Worm (Caenorhabditis elegans) whole organism, L2 larva: ENCODE data around the gene srd-51.

Experiments
- C34F6.9 ChIP-seq: fragments of 150-350 bp; optimal IDR thresholded peaks from 2 replicates; lab custom pipeline; 2014; ENCODE audit warnings: missing biosample characterization, missing genetic modification characterization
- F13H6.1 ChIP-seq: sonication (generic microtip); optimal IDR thresholded peaks from 2 replicates; lab custom pipeline; 2016; ENCODE audit warnings: missing genetic modification characterization, missing compliant biosample characterization
- R02D3.7 ChIP-seq: fragments of 150-350 bp; optimal IDR thresholded peaks from 2 replicates; lab custom pipeline; 2014; ENCODE audit warnings: missing biosample characterization, missing genetic modification characterization
- Y55F3AM.14 ChIP-seq: fragments of 200-800 bp; sonication (Bioruptor generic); optimal IDR thresholded peaks from 2 replicates; lab custom pipeline; 2018; ENCODE audit warnings: mild to moderate bottlenecking, missing genetic modification characterization, missing compliant biosample characterization
- ZK546.5 ChIP-seq: sonication (generic microtip); optimal IDR thresholded peaks from 2 replicates; lab custom pipeline; 2017; ENCODE audit warnings: missing biosample characterization, missing genetic modification characterization
- alr-1 ChIP-seq: fragments of 150-350 bp; optimal IDR thresholded peaks from 2 replicates; lab custom pipeline; 2014; ENCODE audit warnings: missing biosample characterization, missing genetic modification characterization
- aly-2 ChIP-seq: fragments of 150-350 bp; optimal IDR thresholded peaks from 2 replicates; lab custom pipeline; 2014; ENCODE audit warnings: missing biosample characterization, missing genetic modification characterization
- ama-1 ChIP-seq: fragments of 150-350 bp; optimal IDR thresholded peaks from 2 replicates; lab custom pipeline; 2018; ENCODE audit warnings: inconsistent platforms
- blmp-1 ChIP-seq: sonication (generic microtip); optimal IDR thresholded peaks from 2 replicates; lab custom pipeline; 2017; ENCODE audit warnings: missing genetic modification characterization, mild to moderate bottlenecking, missing compliant biosample characterization, antibody characterized with exemption, moderate library complexity; ENCODE audit not compliant: insufficient read depth
- ceh-16 ChIP-seq: fragments of 150-350 bp; optimal IDR thresholded peaks from 2 replicates; lab custom pipeline; 2014; ENCODE audit warnings: missing biosample characterization, missing genetic modification characterization
- ceh-82 ChIP-seq: fragments of 150-350 bp; optimal IDR thresholded peaks from 2 replicates; lab custom pipeline; 2014; ENCODE audit warnings: missing biosample characterization, missing genetic modification characterization
- crh-2 ChIP-seq: sonication (generic microtip); optimal IDR thresholded peaks from 2 replicates; lab custom pipeline; 2017; ENCODE audit warnings: missing biosample characterization, missing genetic modification characterization
- dmd-4 ChIP-seq: sonication (generic microtip); optimal IDR thresholded peaks from 2 replicates; lab custom pipeline; 2017; ENCODE audit warnings: missing biosample characterization, missing genetic modification characterization
- egl-27 ChIP-seq: sonication (generic microtip); optimal IDR thresholded peaks from 3 replicates; lab custom pipeline; 2017; ENCODE audit warnings: missing biosample characterization, missing genetic modification reagents, missing genetic modification characterization
- elt-1 ChIP-seq: fragments of 150-350 bp; optimal IDR thresholded peaks from 2 replicates; lab custom pipeline; 2014; ENCODE audit warnings: missing biosample characterization, missing genetic modification characterization
- elt-3 ChIP-seq: sonication (generic microtip); optimal IDR thresholded peaks from 2 replicates; lab custom pipeline; 2017; ENCODE audit warnings: missing biosample characterization, missing genetic modification characterization
- fos-1 ChIP-seq: fragments of 150-350 bp; optimal IDR thresholded peaks from 2 replicates; lab custom pipeline; 2014; ENCODE audit warnings: missing biosample characterization, missing genetic modification characterization
- gmeb-1 ChIP-seq: fragments of 150-350 bp; optimal IDR thresholded peaks from 2 replicates; lab custom pipeline; 2014; ENCODE audit warnings: missing biosample characterization, missing genetic modification characterization
- lin-11 ChIP-seq: fragments of 150-350 bp; sonication (generic microtip); optimal IDR thresholded peaks from 2 replicates; lab custom pipeline; 2014; ENCODE audit warnings: missing biosample characterization, missing genetic modification characterization, inconsistent platforms, mixed read lengths
- lin-13 ChIP-seq: fragments of 150-350 bp; optimal IDR thresholded peaks from 2 replicates; lab custom pipeline; 2014; ENCODE audit warnings: missing biosample characterization, missing genetic modification reagents, missing genetic modification characterization
- lin-39 ChIP-seq: fragments of 150-350 bp; optimal IDR thresholded peaks from 2 replicates; lab custom pipeline; 2014; ENCODE audit warnings: missing biosample characterization, missing genetic modification reagents, missing genetic modification characterization
- lsy-2 ChIP-seq, 2 experiments: fragments of 150-350 bp in 1 of 2; sonication (generic microtip) in 1 of 2; optimal IDR thresholded peaks; 2 replicates each; lab custom pipeline; 2014 to 2017; ENCODE audit warnings: missing biosample characterization in 2 of 2, missing genetic modification characterization in 2 of 2
- mab-5 ChIP-seq: fragments of 150-350 bp; optimal IDR thresholded peaks from 2 replicates; lab custom pipeline; 2014; ENCODE audit warnings: missing biosample characterization, missing genetic modification characterization
- mbf-1 ChIP-seq: sonication (generic microtip); optimal IDR thresholded peaks from 2 replicates; lab custom pipeline; 2017; ENCODE audit warnings: missing biosample characterization, missing genetic modification characterization
- mdl-1 ChIP-seq, 2 experiments: fragments of 150-350 bp in 1 of 2; sonication (generic microtip) in 1 of 2; optimal IDR thresholded peaks; 2 replicates each; lab custom pipeline; 2017; ENCODE audit warnings: missing biosample characterization in 2 of 2, missing genetic modification characterization in 2 of 2
- nhr-10 ChIP-seq: sonication (generic microtip); optimal IDR thresholded peaks from 2 replicates; lab custom pipeline; 2017; ENCODE audit warnings: missing biosample characterization, missing genetic modification characterization
- nhr-11 ChIP-seq: fragments of 150-350 bp; optimal IDR thresholded peaks from 2 replicates; lab custom pipeline; 2014; ENCODE audit warnings: missing biosample characterization, missing genetic modification characterization
- nhr-12 ChIP-seq: fragments of 150-350 bp; optimal IDR thresholded peaks from 2 replicates; lab custom pipeline; 2014; ENCODE audit warnings: missing biosample characterization, missing genetic modification characterization
- nhr-129 ChIP-seq: fragments of 150-350 bp; optimal IDR thresholded peaks from 2 replicates; lab custom pipeline; 2014; ENCODE audit warnings: missing biosample characterization, missing genetic modification characterization
- nhr-21 ChIP-seq: fragments of 150-350 bp; optimal IDR thresholded peaks from 2 replicates; lab custom pipeline; 2014; ENCODE audit warnings: missing biosample characterization, missing genetic modification characterization
- nhr-23 ChIP-seq: fragments of 150-350 bp; optimal IDR thresholded peaks from 2 replicates; lab custom pipeline; 2014; ENCODE audit warnings: missing biosample characterization, missing genetic modification reagents, missing genetic modification characterization
- nhr-237 ChIP-seq: fragments of 150-350 bp; optimal IDR thresholded peaks from 2 replicates; lab custom pipeline; 2014; ENCODE audit warnings: missing biosample characterization, missing genetic modification characterization
- nhr-25 ChIP-seq: fragments of 150-350 bp; sonication (generic microtip); optimal IDR thresholded peaks from 3 replicates; lab custom pipeline; 2014; ENCODE audit warnings: missing biosample characterization, missing genetic modification characterization
- nhr-6 ChIP-seq: fragments of 150-350 bp; optimal IDR thresholded peaks from 2 replicates; lab custom pipeline; 2014; ENCODE audit warnings: missing biosample characterization, missing genetic modification characterization
- nhr-77 ChIP-seq: fragments of 150-350 bp; optimal IDR thresholded peaks from 2 replicates; lab custom pipeline; 2014; ENCODE audit warnings: missing biosample characterization, missing genetic modification characterization
- peb-1 ChIP-seq: fragments of 150-350 bp; optimal IDR thresholded peaks from 2 replicates; lab custom pipeline; 2014; ENCODE audit warnings: missing biosample characterization, missing genetic modification characterization
- sem-4 ChIP-seq: fragments of 150-350 bp; optimal IDR thresholded peaks from 2 replicates; lab custom pipeline; 2014; ENCODE audit warnings: missing biosample characterization, missing genetic modification reagents, missing genetic modification characterization
- skn-1 ChIP-seq: sonication (generic microtip); optimal IDR thresholded peaks from 2 replicates; lab custom pipeline; 2017; ENCODE audit warnings: missing biosample characterization, missing genetic modification characterization
- sma-3 ChIP-seq: sonication (generic microtip); optimal IDR thresholded peaks from 2 replicates; lab custom pipeline; 2016; ENCODE audit warnings: missing genetic modification reagents, missing genetic modification characterization, missing compliant biosample characterization
- sma-9 ChIP-seq, 2 experiments: fragments of 150-350 bp in 1 of 2; sonication (generic microtip) in 1 of 2; optimal IDR thresholded peaks; 2 replicates each; lab custom pipeline; 2014 to 2016; ENCODE audit warnings: missing genetic modification characterization in 2 of 2, mild to moderate bottlenecking in 1 of 2, missing biosample characterization in 1 of 2, missing compliant biosample characterization in 1 of 2, missing genetic modification reagents in 1 of 2, moderate library complexity in 1 of 2
- snpc-4 ChIP-seq: fragments of 150-350 bp; optimal IDR thresholded peaks from 2 replicates; lab custom pipeline; 2014; ENCODE audit warnings: missing biosample characterization, missing genetic modification characterization
- unc-39 ChIP-seq: fragments of 150-350 bp; optimal IDR thresholded peaks from 2 replicates; lab custom pipeline; 2014; ENCODE audit warnings: missing biosample characterization, missing genetic modification characterization
- unc-55 ChIP-seq: fragments of 150-350 bp; sonication (generic microtip); optimal IDR thresholded peaks from 3 replicates; lab custom pipeline; 2014; ENCODE audit warnings: missing biosample characterization, missing genetic modification reagents, missing genetic modification characterization
- unc-62 ChIP-seq: fragments of 150-350 bp; optimal IDR thresholded peaks from 2 replicates; lab custom pipeline; 2014; ENCODE audit warnings: missing biosample characterization, missing genetic modification reagents, missing genetic modification characterization
- zag-1 ChIP-seq: fragments of 150-350 bp; optimal IDR thresholded peaks from 2 replicates; lab custom pipeline; 2014; ENCODE audit warnings: missing biosample characterization, missing genetic modification characterization
- ztf-1 ChIP-seq: fragments of 200-800 bp; sonication (Bioruptor generic); conservative IDR thresholded peaks from 2 replicates; pipeline ENCODE4 v1.3.6; 2022; ENCODE audit warnings: missing genetic modification characterization, missing compliant biosample characterization
- ztf-11 ChIP-seq: sonication (generic microtip); optimal IDR thresholded peaks from 2 replicates; lab custom pipeline; 2017; ENCODE audit warnings: missing biosample characterization, missing genetic modification characterization
- ztf-4 ChIP-seq: fragments of 150-350 bp; optimal IDR thresholded peaks from 2 replicates; lab custom pipeline; 2014; ENCODE audit warnings: missing biosample characterization, missing genetic modification characterization

The srd-51 gene

DNA sequence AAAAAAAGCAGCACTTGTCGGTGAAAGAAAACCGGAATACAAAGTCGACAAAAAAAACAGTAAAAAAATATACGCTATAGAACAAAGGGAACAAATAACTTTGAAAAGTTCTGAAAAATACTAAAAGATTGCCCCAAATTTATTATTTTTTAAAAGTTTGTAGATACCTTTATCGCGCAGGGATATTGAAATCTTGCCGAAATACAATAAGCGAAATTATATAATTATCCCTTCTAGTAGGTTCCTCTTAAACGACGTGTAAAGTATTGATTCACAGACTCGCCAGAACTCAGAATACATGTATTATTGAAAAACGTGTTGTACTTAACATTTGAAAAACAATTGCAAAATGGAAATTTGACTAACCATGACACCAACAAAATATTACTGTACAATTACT is 29.7 kb upstream of the srd-51 start:
- TF ChIP-seq C34F6.9 (tag; lab: Kevin White, UChicago) (peak; percentile 96), mab-5 (tag; lab: Kevin White, UChicago) (peak; percentile 86), crh-2 (tag; lab: Kevin White, UChicago) (peak; percentile 98), ceh-16 (tag; lab: Kevin White, UChicago) (peak; percentile 68), ceh-82 (tag; lab: Kevin White, UChicago) (peak; percentile 34), ztf-11 (tag; lab: Kevin White, UChicago) (peak; percentile 20), nhr-129 (tag; lab: Kevin White, UChicago) (peak; percentile 95), R02D3.7 (tag; lab: Kevin White, UChicago) (peak; percentile 64), sem-4 (tag; lab: Kevin White, UChicago) (peak; percentile 94), nhr-21 (tag; lab: Kevin White, UChicago) (peak; percentile 96), nhr-6 (peak; percentile 93), sma-9 (GFP tag; optimal IDR thresholded peaks at IDR 0.05; lab: Kevin White, UChicago) (peak; percentile 81), sma-9 (tag; optimal IDR thresholded peaks at IDR 0.05; lab: Kevin White, UChicago) (no peak), nhr-12 (tag; lab: Kevin White, UChicago) (peak; percentile 52), lin-13 (GFP tag; lab: Kevin White, UChicago) (peak; percentile 92), mbf-1 (tag; lab: Kevin White, UChicago) (peak; percentile 67), lin-39 (tag; lab: Kevin White, UChicago) (no peak), ztf-1 (GFP tag; lab: Robert Waterston, UW) (no peak), ama-1 (lab: Kevin White, UChicago) (no peak), gmeb-1 (tag; lab: Kevin White, UChicago) (peak; percentile 90), F13H6.1 (peak; percentile 88), ztf-4 (peak; percentile 80), lin-11 (tag; lab: Kevin White, UChicago) (no peak), nhr-11 (no peak), mdl-1 (tag; optimal IDR thresholded peaks at IDR 0.05; lab: Kevin White, UChicago) (peak; percentile 30 to 82), dmd-4 (tag; lab: Kevin White, UChicago) (peak; percentile 78), unc-39 (tag; lab: Kevin White, UChicago) (no peak), peb-1 (tag; lab: Kevin White, UChicago) (no peak), blmp-1 (tag; lab: Kevin White, UChicago) (peak; percentile 33), alr-1 (tag; lab: Kevin White, UChicago) (no peak), unc-62 (GFP tag; lab: Kevin White, UChicago) (peak; percentile 10), ZK546.5 (tag; lab: Kevin White, UChicago) (peak; percentile 40), Y55F3AM.14 (GFP tag; lab: Kevin White, UChicago) (no peak), aly-2 (tag; lab: Kevin White, UChicago) (no peak), sma-3 (GFP tag; lab: Kevin White, UChicago) (peak; percentile 91), lsy-2 (tag; optimal IDR thresholded peaks at IDR 0.05; lab: Kevin White, UChicago) (peak; percentile 85 to 89), skn-1 (tag; lab: Kevin White, UChicago) (peak; percentile 88), unc-55 (GFP tag; lab: Kevin White, UChicago) (peak; percentile 99), nhr-237 (tag; lab: Kevin White, UChicago) (peak; percentile 88), elt-1 (no peak), nhr-23 (tag; lab: Kevin White, UChicago) (no peak), nhr-25 (tag; lab: Kevin White, UChicago) (peak; percentile 89), zag-1 (peak; percentile 45), nhr-77 (peak; percentile 87), nhr-10 (peak; percentile 90), egl-27 (peak; percentile 91), snpc-4 (tag; lab: Kevin White, UChicago) (peak; percentile 83), fos-1 (tag; lab: Kevin White, UChicago) (peak; percentile 82), elt-3 (tag; lab: Kevin White, UChicago) (no peak)
- TF ChIP-seq, all 48 proteins: peak for 35
